Worm (Caenorhabditis elegans) whole organism, mixed stage, embryonic: Measurements from ENCODE around the gene his-2.

Experiments
- hlh-1 ChIP-seq: fragments of 150-350 bp; optimal IDR thresholded peaks from 2 replicates; lab custom pipeline; 2014; ENCODE audit warnings: missing biosample characterization, missing genetic modification reagents, missing genetic modification characterization
- mab-5 ChIP-seq: fragments of 150-350 bp; optimal IDR thresholded peaks from 2 replicates; lab custom pipeline; 2014; ENCODE audit warnings: missing biosample characterization, missing genetic modification characterization
- nhr-237 ChIP-seq: fragments of 150-350 bp; optimal IDR thresholded peaks from 2 replicates; lab custom pipeline; 2014; ENCODE audit warnings: missing biosample characterization, missing genetic modification characterization

- TF ChIP-seq hlh-1 (tag; lab: Kevin White, UChicago), result no peak
- TF ChIP-seq nhr-237 (tag; lab: Kevin White, UChicago), result no peak
- TF ChIP-seq mab-5, result no peak
These were observed 11.3 kb upstream of the his-2 start, which contains the start of gene F14H3.3 for ce11 chrV:16053373-16053772.
